Fruit fly (Drosophila melanogaster) whole organism, prepupa: Measurements from ENCODE around the gene CG11444.
A peak's percentile ranks its signal among the peaks of the same experiment; 100 is the strongest.

ENCODE experiments used
- CG10631 ChIP-seq: fragments of 200-800 bp; sonication (Bioruptor generic); optimal IDR thresholded peaks from 2 replicates; lab custom pipeline; 2016; ENCODE audit warnings: missing biosample characterization, missing genetic modification characterization
- CG10669 ChIP-seq: fragments of 200-800 bp; sonication (Bioruptor generic); optimal IDR thresholded peaks from 3 replicates; lab custom pipeline; 2018; ENCODE audit warnings: missing biosample characterization, mild to moderate bottlenecking, missing genetic modification characterization, moderate library complexity
- CG11762 ChIP-seq: fragments of 200-800 bp; sonication (Bioruptor generic); optimal IDR thresholded peaks from 3 replicates; lab custom pipeline; 2016; ENCODE audit warnings: missing biosample characterization, missing genetic modification characterization; ENCODE audit not compliant: insufficient read depth
- CG11902 ChIP-seq: fragments of 200-800 bp; sonication (Bioruptor generic); optimal IDR thresholded peaks from 3 replicates; lab custom pipeline; 2016; ENCODE audit warnings: missing biosample characterization, missing genetic modification characterization
- CG15336 ChIP-seq: fragments of 200-800 bp; sonication (Bioruptor generic); IDR thresholded peaks from 2 replicates; pipeline ENCODE4 v1.3.6; 2022; ENCODE audit warnings: missing biosample characterization, missing genetic modification characterization
- CG16779 ChIP-seq: fragments of 200-800 bp; sonication (Bioruptor generic); optimal IDR thresholded peaks from 3 replicates; lab custom pipeline; 2017; ENCODE audit warnings: missing biosample characterization, mild to moderate bottlenecking, missing genetic modification characterization
- CG3032 ChIP-seq: fragments of 200-800 bp; optimal IDR thresholded peaks from 2 replicates; lab custom pipeline; 2019; ENCODE audit warnings: missing biosample characterization, mild to moderate bottlenecking, missing genetic modification characterization, moderate library complexity
- CG31627 ChIP-seq: fragments of 200-800 bp; sonication (Bioruptor generic); optimal IDR thresholded peaks from 3 replicates; lab custom pipeline; 2016; ENCODE audit warnings: missing biosample characterization, missing genetic modification characterization
- CG4318 ChIP-seq: fragments of 200-800 bp; sonication (Bioruptor generic); optimal IDR thresholded peaks from 3 replicates; lab custom pipeline; 2017; ENCODE audit warnings: missing biosample characterization, mild to moderate bottlenecking, missing genetic modification characterization
- CG6163 ChIP-seq: fragments of 200-800 bp; sonication (Bioruptor generic); IDR thresholded peaks from 3 replicates; pipeline ENCODE4 v1.3.6; 2022; ENCODE audit warnings: missing biosample characterization, missing genetic modification characterization
- CG6276 ChIP-seq: fragments of 200-800 bp; sonication (Bioruptor generic); optimal IDR thresholded peaks from 2 replicates; lab custom pipeline; 2017; ENCODE audit warnings: missing biosample characterization, mild to moderate bottlenecking, missing genetic modification characterization
- CG6792 ChIP-seq: fragments of 200-800 bp; sonication (Bioruptor generic); optimal IDR thresholded peaks from 3 replicates; lab custom pipeline; 2016; ENCODE audit warnings: missing biosample characterization, missing genetic modification characterization
- CG6808 ChIP-seq: fragments of 200-800 bp; sonication (Bioruptor generic); optimal IDR thresholded peaks from 3 replicates; lab custom pipeline; 2017; ENCODE audit warnings: missing biosample characterization, missing genetic modification characterization, mild to moderate bottlenecking, moderate library complexity, missing genetic modification reagents
- CG6854 ChIP-seq: fragments of 200-800 bp; sonication (Bioruptor generic); optimal IDR thresholded peaks from 2 replicates; lab custom pipeline; 2017; ENCODE audit warnings: missing biosample characterization, mild to moderate bottlenecking, missing genetic modification characterization
- CG7368 ChIP-seq: fragments of 200-800 bp; sonication (Bioruptor generic); optimal IDR thresholded peaks from 3 replicates; lab custom pipeline; 2016; ENCODE audit warnings: missing biosample characterization, missing genetic modification characterization
- CG8119 ChIP-seq: fragments of 200-800 bp; sonication (Bioruptor generic); IDR thresholded peaks from 3 replicates; pipeline ENCODE4 v1.3.6; 2022; ENCODE audit warnings: missing biosample characterization, missing genetic modification characterization
- CG8632 ChIP-seq: fragments of 200-800 bp; sonication (Bioruptor generic); optimal IDR thresholded peaks from 3 replicates; lab custom pipeline; 2016; ENCODE audit warnings: missing biosample characterization, missing genetic modification characterization
- CG9139 ChIP-seq: fragments of 200-800 bp; sonication (Bioruptor generic); optimal IDR thresholded peaks from 3 replicates; lab custom pipeline; 2017; ENCODE audit warnings: missing biosample characterization, mild to moderate bottlenecking, missing genetic modification characterization
- Eip75B ChIP-seq: fragments of 200-800 bp; sonication (Bioruptor generic); optimal IDR thresholded peaks from 3 replicates; lab custom pipeline; 2016; ENCODE audit warnings: missing biosample characterization, missing genetic modification characterization
- Eip78C ChIP-seq: fragments of 200-800 bp; sonication (Bioruptor generic); peaks from one replicate; lab custom pipeline; 2016; ENCODE audit warnings: missing biosample characterization, missing genetic modification characterization
- Ets21C ChIP-seq: fragments of 200-800 bp; sonication (Bioruptor generic); optimal IDR thresholded peaks from 3 replicates; lab custom pipeline; 2016; ENCODE audit warnings: missing biosample characterization, missing genetic modification characterization
- Ets96B ChIP-seq: fragments of 200-800 bp; optimal IDR thresholded peaks from 2 replicates; lab custom pipeline; 2019; ENCODE audit warnings: missing biosample characterization, mild to moderate bottlenecking, missing genetic modification characterization, moderate library complexity
- Gug ChIP-seq: fragments of 200-800 bp; sonication (Bioruptor generic); IDR thresholded peaks from 2 replicates; pipeline ENCODE4 v1.3.6; 2022; ENCODE audit warnings: missing biosample characterization, missing genetic modification characterization
- Hr38 ChIP-seq: sonication (Bioruptor generic); optimal IDR thresholded peaks from 2 replicates; lab custom pipeline; 2016; ENCODE audit warnings: missing biosample characterization, missing genetic modification characterization
- Hr39 ChIP-seq: fragments of 200-800 bp; sonication (Bioruptor generic); optimal IDR thresholded peaks from 2 replicates; lab custom pipeline; 2016; ENCODE audit warnings: missing biosample characterization, missing genetic modification characterization
- Lpt ChIP-seq: fragments of 200-800 bp; sonication (Bioruptor generic); optimal IDR thresholded peaks from 3 replicates; lab custom pipeline; 2016; ENCODE audit warnings: missing biosample characterization, missing genetic modification characterization
- Met ChIP-seq: fragments of 200-800 bp; sonication (Bioruptor generic); optimal IDR thresholded peaks from 3 replicates; lab custom pipeline; 2016; ENCODE audit warnings: missing biosample characterization, missing genetic modification characterization
- OdsH ChIP-seq: fragments of 200-800 bp; sonication (Bioruptor generic); optimal IDR thresholded peaks from 3 replicates; lab custom pipeline; 2016; ENCODE audit warnings: missing biosample characterization, missing genetic modification characterization
- Sox15 ChIP-seq: fragments of 200-800 bp; sonication (Bioruptor generic); optimal IDR thresholded peaks from 3 replicates; lab custom pipeline; 2016; ENCODE audit warnings: missing biosample characterization, missing genetic modification characterization
- achi ChIP-seq: fragments of 200-800 bp; sonication (Bioruptor generic); optimal IDR thresholded peaks from 3 replicates; lab custom pipeline; 2016; ENCODE audit warnings: missing biosample characterization, missing genetic modification characterization
- acj6 ChIP-seq: fragments of 200-800 bp; sonication (Bioruptor generic); optimal IDR thresholded peaks from 3 replicates; lab custom pipeline; 2016; ENCODE audit warnings: missing biosample characterization, missing genetic modification characterization
- cyc ChIP-seq: fragments of 200-800 bp; sonication (Bioruptor generic); optimal IDR thresholded peaks from 3 replicates; lab custom pipeline; 2016; ENCODE audit warnings: missing biosample characterization, missing genetic modification characterization
- dac ChIP-seq: fragments of 200-800 bp; sonication (Bioruptor generic); optimal IDR thresholded peaks from 2 replicates; lab custom pipeline; 2017; ENCODE audit warnings: missing biosample characterization, mild to moderate bottlenecking, missing genetic modification characterization
- dsx ChIP-seq: fragments of 200-800 bp; optimal IDR thresholded peaks from 3 replicates; lab custom pipeline; 2019; ENCODE audit warnings: missing biosample characterization, mild to moderate bottlenecking, missing genetic modification characterization, moderate library complexity; ENCODE audit not compliant: poor library complexity, severe bottlenecking
- eg ChIP-seq: fragments of 200-800 bp; sonication (Bioruptor generic); IDR thresholded peaks from 3 replicates; pipeline ENCODE4 v1.3.6; 2022; ENCODE audit warnings: missing biosample characterization, missing genetic modification characterization
- esn ChIP-seq: fragments of 200-800 bp; sonication (Bioruptor generic); optimal IDR thresholded peaks from 2 replicates; lab custom pipeline; 2016; ENCODE audit warnings: missing biosample characterization, mild to moderate bottlenecking, missing genetic modification characterization, moderate library complexity
- fd59A ChIP-seq: fragments of 200-800 bp; sonication (Bioruptor generic); optimal IDR thresholded peaks from 2 replicates; lab custom pipeline; 2017; ENCODE audit warnings: missing biosample characterization, mild to moderate bottlenecking, missing genetic modification characterization, missing genetic modification reagents
- fd85E ChIP-seq: fragments of 200-800 bp; sonication (Bioruptor generic); optimal IDR thresholded peaks from 3 replicates; lab custom pipeline; 2016; ENCODE audit warnings: missing biosample characterization, missing genetic modification characterization
- lz ChIP-seq: fragments of 200-800 bp; sonication (Bioruptor generic); optimal IDR thresholded peaks from 3 replicates; lab custom pipeline; 2016; ENCODE audit warnings: missing biosample characterization, missing genetic modification characterization
- net ChIP-seq: fragments of 200-800 bp; sonication (Bioruptor generic); optimal IDR thresholded peaks from 3 replicates; lab custom pipeline; 2016; ENCODE audit warnings: missing biosample characterization, missing genetic modification characterization
- pdm3 ChIP-seq: fragments of 200-800 bp; sonication (Bioruptor generic); optimal IDR thresholded peaks from 3 replicates; lab custom pipeline; 2016; ENCODE audit warnings: missing biosample characterization, missing genetic modification characterization
- salr ChIP-seq, 2 experiments: fragments of 200-800 bp; sonication (Bioruptor generic); optimal IDR thresholded peaks; 3 replicates each; lab custom pipeline; 2016 to 2018; ENCODE audit warnings: missing biosample characterization in 2 of 2, missing genetic modification characterization in 2 of 2, mild to moderate bottlenecking in 1 of 2
- spab ChIP-seq: fragments of 200-800 bp; sonication (Bioruptor generic); optimal IDR thresholded peaks from 2 replicates; lab custom pipeline; 2017; ENCODE audit warnings: missing biosample characterization, mild to moderate bottlenecking, missing genetic modification characterization, missing genetic modification reagents
- svp ChIP-seq: fragments of 200-800 bp; sonication (Bioruptor generic); peaks from one replicate; lab custom pipeline; 2016; ENCODE audit warnings: missing biosample characterization, missing genetic modification characterization
- topi ChIP-seq: fragments of 200-800 bp; sonication (Bioruptor generic); optimal IDR thresholded peaks from 3 replicates; lab custom pipeline; 2016; ENCODE audit warnings: missing biosample characterization, missing genetic modification characterization
- vri ChIP-seq: fragments of 200-800 bp; sonication (Bioruptor generic); optimal IDR thresholded peaks from 3 replicates; lab custom pipeline; 2016; ENCODE audit warnings: missing biosample characterization, mild to moderate bottlenecking, missing genetic modification characterization

The CG11444 gene

DNA sequence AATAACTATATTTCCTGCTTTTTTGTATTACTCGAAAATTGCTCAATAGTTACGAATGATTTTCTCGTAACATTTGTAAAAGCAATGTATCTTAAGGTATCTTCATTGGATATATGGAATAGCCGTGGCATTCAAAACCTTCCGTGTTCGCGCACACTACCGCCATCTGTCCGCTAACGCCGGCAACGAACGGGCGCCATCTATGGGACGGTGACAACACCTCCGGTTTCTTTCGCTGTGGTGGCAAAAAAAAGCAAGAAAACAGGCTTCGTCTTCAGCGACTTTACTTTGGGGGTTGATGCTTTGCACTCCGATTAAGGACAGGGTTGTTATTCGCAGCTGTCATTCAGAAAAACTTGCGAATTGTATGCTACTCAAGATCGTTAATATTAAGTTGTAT lies 47.1 kb downstream of the CG11444 start (continued):
- TF ChIP-seq CG6792 (GFP tag; lab: Kevin White, UChicago) (peak; percentile 43), CG6808 (GFP tag; lab: Kevin White, UChicago) (peak; percentile 28), Hr39 (GFP tag; lab: Kevin White, UChicago) (peak; percentile 39), esn (GFP tag; lab: Kevin White, UChicago) (peak; percentile 62), topi (GFP tag; lab: Kevin White, UChicago) (peak; percentile 19), Eip75B (peak; percentile 55), cyc (GFP tag; lab: Kevin White, UChicago) (peak; percentile 33), Met (GFP tag; lab: Kevin White, UChicago) (peak; percentile 46), CG11902 (GFP tag; lab: Kevin White, UChicago) (no peak), CG8119 (no peak), CG31627 (GFP tag; lab: Kevin White, UChicago) (peak; percentile 58), salr (GFP tag; optimal IDR thresholded peaks at IDR 0.05; lab: Kevin White, UChicago) (peak in 1 of 2 experiments; percentile 41), CG10669 (GFP tag; lab: Kevin White, UChicago) (peak; percentile 19), CG6163 (GFP tag; lab: Robert Waterston, UW) (peak; percentile 60), vri (GFP tag; lab: Kevin White, UChicago) (peak; percentile 29), pdm3 (peak; percentile 63)

dm6 chrX:4505318-4505717 lies 48.9 kb downstream of the CG11444 start:
- TF ChIP-seq CG3032 (tag; lab: Kevin White, UChicago) (no peak), Eip78C (peak; percentile 61), svp (GFP tag; lab: Kevin White, UChicago) (peak; percentile 57), CG6163 (GFP tag; lab: Robert Waterston, UW) (0 out of 3 replicates have a peak, but pooled peaks have one; percentile 28), CG9139 (GFP tag; lab: Kevin White, UChicago) (no peak)

dm6 chrX:4503542-4503941 lies 50.7 kb downstream of the CG11444 start:
- TF ChIP-seq OdsH (GFP tag; lab: Kevin White, UChicago), result peak; percentile 6
- no peak for TF ChIP-seq salr (GFP tag; optimal IDR thresholded peaks at IDR 0.05; lab: Kevin White, UChicago)
- peak; percentile 39; the same call in 1 of the 3 replicates for TF ChIP-seq CG6163 (GFP tag; lab: Robert Waterston, UW)
- peak; percentile 13 for TF ChIP-seq dsx (GFP tag; lab: Kevin White, UChicago)
- peak; percentile 35 for TF ChIP-seq Eip78C
- peak; percentile 26 for TF ChIP-seq vri (GFP tag; lab: Kevin White, UChicago)
- TF ChIP-seq CG11902 (GFP tag; lab: Kevin White, UChicago), result no peak
- TF ChIP-seq cyc (GFP tag; lab: Kevin White, UChicago), result peak; percentile 35
- no peak for TF ChIP-seq CG4318 (GFP tag; lab: Kevin White, UChicago)
- no peak for TF ChIP-seq fd85E
- TF ChIP-seq Hr38 (GFP tag; lab: Kevin White, UChicago), result no peak
- TF ChIP-seq CG16779, result no peak
- peak; percentile 37 for TF ChIP-seq Ets96B
- no peak for TF ChIP-seq CG15336
- TF ChIP-seq CG6276 (GFP tag; lab: Kevin White, UChicago), result no peak
- peak; percentile 41 for TF ChIP-seq CG31627 (GFP tag; lab: Kevin White, UChicago)
- TF ChIP-seq achi (GFP tag; lab: Kevin White, UChicago), result peak; percentile 34
- no peak for TF ChIP-seq CG6854 (GFP tag; lab: Kevin White, UChicago)
- no peak for TF ChIP-seq Gug (GFP tag; lab: Robert Waterston, UW)
- peak; percentile 77 for TF ChIP-seq svp (GFP tag; lab: Kevin White, UChicago)
- no peak for TF ChIP-seq Lpt
- TF ChIP-seq CG10669 (GFP tag; lab: Kevin White, UChicago), result peak; percentile 19
- no peak for TF ChIP-seq CG11762 (GFP tag; lab: Kevin White, UChicago)
- peak; percentile 25 for TF ChIP-seq acj6 (GFP tag; lab: Kevin White, UChicago)
- TF ChIP-seq CG6792 (GFP tag; lab: Kevin White, UChicago), result peak; percentile 29
- peak; percentile 10 for TF ChIP-seq spab
- peak; percentile 36 for TF ChIP-seq fd59A (GFP tag; lab: Kevin White, UChicago)
- TF ChIP-seq CG10631 (GFP tag; lab: Kevin White, UChicago), result peak; percentile 18
- TF ChIP-seq lz, result peak; percentile 41
- no peak for TF ChIP-seq Sox15 (GFP tag; lab: Kevin White, UChicago)
- TF ChIP-seq CG8119, result no peak
- no peak for TF ChIP-seq CG8632 (GFP tag; lab: Kevin White, UChicago)
- peak; percentile 1 for TF ChIP-seq CG7368
- TF ChIP-seq CG9139 (GFP tag; lab: Kevin White, UChicago), result no peak
- peak; percentile 29 for TF ChIP-seq CG3032 (tag; lab: Kevin White, UChicago)
- no peak for TF ChIP-seq net (GFP tag; lab: Kevin White, UChicago)
- no peak for TF ChIP-seq Ets21C (GFP tag; lab: Kevin White, UChicago)
- peak; percentile 31 for TF ChIP-seq CG6808 (GFP tag; lab: Kevin White, UChicago)
- no peak for TF ChIP-seq eg (GFP tag; lab: Robert Waterston, UW)
- TF ChIP-seq dac (GFP tag; lab: Kevin White, UChicago), result no peak
